Worm (Caenorhabditis elegans): ENCODE data around the gene srw-145.

Gene srw-145

ce11 chrV:13915390-13915789, 21.6 kb upstream of the srw-145 start, which contains the start of gene gcy-32:
gcy-32 (minus strand) TSS chrV:13915490.
- TF ChIP-seq C16A3.4 (tag; optimal IDR thresholded peaks at IDR 0.05) (no peak), tbx-2 (tag; optimal IDR thresholded peaks at IDR 0.05) (no peak), snu-23 (GFP tag; optimal IDR thresholded peaks at IDR 0.05) (no peak), sup-37 (GFP tag; optimal IDR thresholded peaks at IDR 0.05) (no peak), Y116A8C.19 (tag; optimal IDR thresholded peaks at IDR 0.05; ENCODE audit: borderline replicate concordance) (no peak), C04F5.9 (tag; optimal IDR thresholded peaks at IDR 0.05) (no peak), zag-1 (tag; optimal IDR thresholded peaks at IDR 0.05) (no peak), lin-39 (tag; optimal IDR thresholded peaks at IDR 0.05) (no peak), sptf-1 (tag; optimal IDR thresholded peaks at IDR 0.05) (no peak), ets-5 (GFP tag; IDR thresholded peaks at IDR 0.05) (no peak), lir-3 (tag; optimal IDR thresholded peaks at IDR 0.05; ENCODE audit: poor library complexity) (no peak), C34B4.2 (tag; optimal IDR thresholded peaks at IDR 0.05) (no peak), nhr-237 (tag; optimal IDR thresholded peaks at IDR 0.05) (no peak)

DNA sequence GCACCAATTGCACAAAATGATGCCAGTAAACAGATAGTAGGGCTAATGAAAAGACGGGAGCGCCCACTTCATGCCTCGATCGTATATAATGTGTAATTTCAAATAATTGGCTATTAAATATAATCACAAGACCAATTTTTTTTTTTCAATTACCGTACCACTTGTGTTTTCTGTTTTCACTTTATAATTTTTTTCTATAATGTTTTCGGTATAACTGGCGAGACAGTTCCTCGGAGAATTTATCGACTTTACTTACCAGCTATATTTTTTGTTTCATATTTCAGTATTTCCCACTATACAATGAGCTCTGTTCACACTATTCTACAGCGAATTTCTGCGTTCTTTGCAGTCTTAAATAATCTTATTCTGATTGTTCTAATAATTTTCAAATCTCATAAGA, 20.8 kb upstream of the srw-145 start, which contains the start of gene str-252:
str-252 (plus strand) TSS at position 301 of the 400 bp plus-strand sequence.
- TF ChIP-seq lin-39 (tag; optimal IDR thresholded peaks at IDR 0.05) (no peak), mdl-1 (tag; optimal IDR thresholded peaks at IDR 0.05) (no peak), blmp-1 (tag; optimal IDR thresholded peaks at IDR 0.05) (no peak), unc-130 (tag; optimal IDR thresholded peaks at IDR 0.05) (no peak), aha-1 (tag; optimal IDR thresholded peaks at IDR 0.05) (no peak), fkh-4 (tag; optimal IDR thresholded peaks at IDR 0.05; ENCODE audit: borderline replicate concordance) (no peak), nhr-19 (GFP tag; conservative IDR thresholded peaks at IDR 0.05) (no peak), swsn-7 (tag; optimal IDR thresholded peaks at IDR 0.05) (no peak), unc-62 (GFP tag; optimal IDR thresholded peaks at IDR 0.05) (no peak), ceh-8 (GFP tag; optimal IDR thresholded peaks at IDR 0.05) (no peak), nhr-28 (tag; optimal IDR thresholded peaks at IDR 0.05) (no peak)

DNA sequence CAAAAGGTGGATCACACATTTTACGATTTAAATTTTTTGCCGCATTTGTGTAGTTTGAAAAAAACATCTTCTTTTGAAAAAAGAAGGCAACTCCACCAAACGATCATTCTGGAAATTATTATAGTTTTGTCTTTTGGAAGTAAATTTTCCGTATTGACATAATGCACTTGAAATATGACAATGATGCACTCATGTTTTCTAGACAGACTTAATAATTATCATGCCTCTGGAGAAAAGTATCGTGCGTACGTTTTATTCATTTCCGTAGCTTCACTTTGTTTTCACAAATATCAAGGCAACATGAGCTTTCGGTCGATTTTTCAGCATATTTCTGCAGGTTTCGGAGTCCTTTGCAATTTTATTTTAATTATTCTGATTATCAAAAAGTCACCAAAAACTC, 18.6 kb upstream of the srw-145 start, which contains the start of gene str-250:
str-250 (plus strand) TSS at position 301 of the 400 bp plus-strand sequence.
- no peak for TF ChIP-seq ceh-8 (GFP tag; optimal IDR thresholded peaks at IDR 0.05)
- TF ChIP-seq vab-15 (tag; optimal IDR thresholded peaks at IDR 0.05): no peak
- TF ChIP-seq hlh-4 (tag; optimal IDR thresholded peaks at IDR 0.05): no peak
- TF ChIP-seq nhr-237 (tag; optimal IDR thresholded peaks at IDR 0.05): no peak
- TF ChIP-seq unc-30 (tag; optimal IDR thresholded peaks at IDR 0.05): no peak
- no peak for TF ChIP-seq mep-1 (tag; optimal IDR thresholded peaks at IDR 0.05)
- no peak for TF ChIP-seq mdl-1 (tag; optimal IDR thresholded peaks at IDR 0.05)
- no peak for TF ChIP-seq hlh-17 (GFP tag; optimal IDR thresholded peaks at IDR 0.05; ENCODE audit: borderline replicate concordance)
- TF ChIP-seq nhr-76 (tag; optimal IDR thresholded peaks at IDR 0.05): no peak

DNA sequence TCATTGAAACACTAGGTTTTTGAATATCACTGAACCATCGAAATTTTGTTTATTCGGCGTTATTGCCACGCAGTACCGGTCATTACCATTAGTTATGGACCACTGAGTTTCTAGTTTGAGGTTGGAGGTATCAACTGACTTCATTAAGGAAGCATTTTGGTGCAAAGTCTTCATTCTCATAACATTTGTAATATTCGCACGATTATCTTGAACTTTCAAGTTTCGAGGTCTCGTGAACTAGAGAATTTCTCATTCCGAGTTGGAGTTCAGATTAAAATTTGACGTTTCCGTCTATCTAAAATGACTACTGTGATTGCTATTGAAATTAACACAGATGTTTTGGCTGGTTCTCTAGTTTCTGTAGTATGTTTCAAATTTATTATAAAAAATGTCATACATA, 16.2 kb upstream of the srw-145 start, which contains the start of gene srx-42:
srx-42 (plus strand) TSS at position 301 of the 400 bp plus-strand sequence.
- no peak for TF ChIP-seq ces-1 (GFP tag; optimal IDR thresholded peaks at IDR 0.05)

DNA sequence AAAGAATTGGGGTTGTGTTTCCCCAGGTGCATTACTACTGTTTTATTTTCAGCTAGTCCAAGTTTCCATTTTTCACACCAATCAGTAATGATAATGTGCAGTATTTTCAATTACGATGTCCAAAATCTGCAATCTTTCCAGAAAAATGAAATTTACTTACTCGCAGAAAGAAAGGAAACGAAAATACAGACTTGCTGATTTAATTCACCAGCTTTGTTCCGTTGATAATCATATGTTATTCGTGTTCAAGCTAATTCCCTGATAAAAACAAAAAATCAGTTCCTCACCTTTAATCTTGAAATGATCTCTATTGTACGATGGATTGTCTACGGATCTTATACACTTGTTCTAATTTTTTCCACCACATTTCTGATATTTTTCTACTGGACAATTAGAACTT, 13.1 kb upstream of the srw-145 start, which contains the start of gene srxa-11:
srxa-11 (plus strand) TSS at position 301 of the 400 bp plus-strand sequence.
- TF ChIP-seq egl-27 (tag; optimal IDR thresholded peaks at IDR 0.05) (no peak), C16A3.4 (tag; optimal IDR thresholded peaks at IDR 0.05) (no peak), aha-1 (tag; optimal IDR thresholded peaks at IDR 0.05) (no peak), aly-2 (tag; optimal IDR thresholded peaks at IDR 0.05) (no peak), mef-2 (tag; optimal IDR thresholded peaks at IDR 0.05) (no peak), mab-9 (GFP tag; IDR thresholded peaks at IDR 0.05) (no peak), hpl-2 (GFP tag; optimal IDR thresholded peaks at IDR 0.05) (no peak), dsc-1 (tag; optimal IDR thresholded peaks at IDR 0.05) (no peak), ceh-82 (tag; optimal IDR thresholded peaks at IDR 0.05) (no peak), grh-1 (GFP tag; IDR thresholded peaks at IDR 0.05) (no peak)

Data from whole organism, L1 larva.